Worm (Caenorhabditis elegans): Measurements from ENCODE around the gene sre-42.
A peak's percentile ranks its signal among the peaks of the same experiment; 100 is the strongest.

Gene sre-42

DNA sequence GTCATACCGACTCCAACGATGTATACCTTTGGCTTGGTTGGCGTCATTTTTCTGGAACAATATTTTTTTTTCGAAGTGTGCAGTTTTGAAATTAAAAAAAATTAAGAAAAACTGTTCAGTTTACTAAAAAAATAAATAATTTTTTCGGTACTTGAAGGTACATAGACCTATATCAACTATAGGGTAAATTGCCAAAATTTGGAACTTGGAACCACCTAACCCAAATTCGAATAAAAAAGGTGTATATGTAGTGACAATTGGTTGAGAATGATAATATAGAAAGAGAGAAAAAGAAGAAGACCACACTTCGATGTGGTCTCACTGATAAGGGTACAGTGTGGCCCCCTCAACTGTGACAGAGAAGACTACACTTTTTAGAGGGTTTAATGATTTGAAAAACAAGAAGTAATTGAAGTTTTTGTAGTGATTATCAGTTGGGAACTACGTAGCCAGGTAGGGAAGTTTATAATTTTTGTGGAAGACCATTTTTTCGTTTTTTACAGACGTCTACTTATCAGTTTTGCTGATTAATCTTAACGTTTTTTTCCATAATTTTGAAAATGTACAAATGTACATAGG lies 39.1 kb upstream of the sre-42 start, which contains the start of gene daf-22:
Gene daf-22 (minus strand): TSS at position 51 of the 579 bp plus-strand sequence.
- TF ChIP-seq elt-2 (tag; optimal IDR thresholded peaks at IDR 0.05) (peak; percentile 76), tbx-7 (tag; optimal IDR thresholded peaks at IDR 0.05) (no peak), hlh-30 (tag; optimal IDR thresholded peaks at IDR 0.05; ENCODE audit: insufficient read depth) (no peak), pag-3 (tag; optimal IDR thresholded peaks at IDR 0.05; ENCODE audit: borderline replicate concordance) (no peak), hlh-6 (tag; optimal IDR thresholded peaks at IDR 0.05) (no peak)

DNA sequence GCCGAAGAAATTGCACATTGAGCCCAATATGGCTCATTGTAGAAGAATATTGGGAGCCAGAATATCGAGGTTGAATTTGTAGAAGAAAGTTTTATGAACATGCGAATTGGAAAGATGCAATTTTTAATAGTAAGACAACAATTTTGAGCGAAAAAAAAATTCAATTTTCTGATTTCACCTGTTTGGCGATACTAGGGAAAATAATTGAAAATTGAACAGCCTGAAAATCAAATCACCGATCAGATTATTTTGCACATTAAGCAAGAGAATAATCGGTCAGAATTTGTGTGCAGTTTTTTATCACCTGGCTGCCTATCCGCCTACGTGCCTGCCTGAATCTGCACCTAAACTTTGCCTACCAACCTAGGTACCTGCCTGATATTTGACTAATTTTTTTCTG lies 33.8 kb upstream of the sre-42 start, which contains the start of gene sre-26:
Gene sre-26 (minus strand): TSS at position 101 of the 400 bp plus-strand sequence.
- no peak for TF ChIP-seq elt-4 (tag; optimal IDR thresholded peaks at IDR 0.05)
- TF ChIP-seq tbx-7 (tag; optimal IDR thresholded peaks at IDR 0.05), result no peak
- TF ChIP-seq lim-6 (tag; optimal IDR thresholded peaks at IDR 0.05), result no peak
- TF ChIP-seq pat-9 (tag; optimal IDR thresholded peaks at IDR 0.05), result no peak

DNA sequence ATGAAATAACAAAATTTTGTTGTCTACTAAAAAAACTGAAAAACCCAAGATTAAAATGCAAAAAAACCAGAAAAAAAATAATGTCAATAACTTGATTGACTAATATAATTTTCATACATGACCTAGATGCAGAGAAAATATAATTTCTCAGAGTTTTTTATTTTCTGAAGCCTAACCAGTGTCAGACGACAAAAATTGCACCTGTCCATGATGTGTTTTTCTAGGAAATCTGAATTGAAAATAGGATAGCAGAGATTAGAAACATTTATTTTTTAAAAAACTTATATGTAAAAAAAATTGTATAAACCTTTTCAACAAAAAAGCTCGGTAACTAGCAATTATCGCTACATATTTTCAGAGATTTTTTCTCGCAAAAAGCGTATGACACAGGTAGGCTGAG lies 31.3 kb upstream of the sre-42 start:
- no peak for TF ChIP-seq unc-55 (GFP tag; optimal IDR thresholded peaks at IDR 0.05)
- no peak for TF ChIP-seq ref-2 (tag; optimal IDR thresholded peaks at IDR 0.05)
- no peak for TF ChIP-seq K09A11.1 (tag; optimal IDR thresholded peaks at IDR 0.05; ENCODE audit: insufficient read depth)
- TF ChIP-seq nhr-232 (tag; optimal IDR thresholded peaks at IDR 0.05), result no peak
- TF ChIP-seq C38D4.7 (GFP tag; optimal IDR thresholded peaks at IDR 0.05), result no peak
- TF ChIP-seq sox-4 (tag; optimal IDR thresholded peaks at IDR 0.05), result no peak
- no peak for TF ChIP-seq ceh-45 (GFP tag; IDR thresholded peaks at IDR 0.05)
- TF ChIP-seq rnt-1 (tag; optimal IDR thresholded peaks at IDR 0.05), result no peak
- no peak for TF ChIP-seq zip-5 (tag; optimal IDR thresholded peaks at IDR 0.05)
- TF ChIP-seq ceh-30 (tag; optimal IDR thresholded peaks at IDR 0.05), result no peak
- no peak for TF ChIP-seq pqm-1 (tag; optimal IDR thresholded peaks at IDR 0.05)
- TF ChIP-seq K02D7.2 (tag; optimal IDR thresholded peaks at IDR 0.05), result no peak
- TF ChIP-seq unc-42 (tag; optimal IDR thresholded peaks at IDR 0.05), result no peak
- TF ChIP-seq C08G9.2 (tag; optimal IDR thresholded peaks at IDR 0.05), result no peak
- TF ChIP-seq elt-4 (tag; optimal IDR thresholded peaks at IDR 0.05), result no peak

ce11 chrII:12417514-12417913 lies 30.8 kb upstream of the sre-42 start, which contains the start of gene sre-27:
TSS of gene sre-27 (minus strand) at chrII:12417614.
- TF ChIP-seq unc-42 (tag; optimal IDR thresholded peaks at IDR 0.05), result no peak
- no peak for TF ChIP-seq ceh-30 (tag; optimal IDR thresholded peaks at IDR 0.05)
- no peak for TF ChIP-seq ceh-45 (GFP tag; IDR thresholded peaks at IDR 0.05)
- TF ChIP-seq fkh-10 (GFP tag; optimal IDR thresholded peaks at IDR 0.05), result no peak
- no peak for TF ChIP-seq ceh-9 (tag; optimal IDR thresholded peaks at IDR 0.05)
- TF ChIP-seq dmd-4 (tag; optimal IDR thresholded peaks at IDR 0.05; ENCODE audit: borderline replicate concordance), result no peak
- no peak for TF ChIP-seq tbx-7 (tag; optimal IDR thresholded peaks at IDR 0.05)
- TF ChIP-seq che-1 (tag; optimal IDR thresholded peaks at IDR 0.05), result no peak

DNA sequence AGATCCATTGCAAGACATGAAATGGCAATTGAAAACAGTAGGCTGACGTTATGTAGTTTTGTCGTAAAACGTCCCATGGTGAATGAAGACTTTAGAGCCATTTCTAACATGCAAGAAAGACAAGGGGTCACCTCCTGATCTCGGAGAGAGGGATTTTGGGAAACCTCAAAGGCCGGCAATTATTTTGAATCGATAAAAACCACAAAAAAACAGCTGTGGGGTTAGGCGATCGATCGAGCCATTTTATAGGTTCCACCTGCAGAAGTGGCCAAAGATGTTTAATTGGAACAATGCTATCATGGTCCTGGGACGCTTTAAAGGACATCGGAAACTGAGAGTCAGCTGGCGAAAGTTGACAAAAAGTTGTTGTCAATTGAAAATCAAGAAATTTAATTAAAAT lies 28.1 kb upstream of the sre-42 start, which contains the start of gene Y57A10C.11:
Gene Y57A10C.11 (minus strand): TSS at position 101 of the 400 bp plus-strand sequence.
- no peak for TF ChIP-seq ceh-30 (tag; optimal IDR thresholded peaks at IDR 0.05)
- no peak for TF ChIP-seq ceh-2 (tag; optimal IDR thresholded peaks at IDR 0.05)
- no peak for TF ChIP-seq ceh-6 (GFP tag; optimal IDR thresholded peaks at IDR 0.05)
- no peak for TF ChIP-seq nhr-232 (tag; optimal IDR thresholded peaks at IDR 0.05)

- no peak for TF ChIP-seq ceh-19 (GFP tag; optimal IDR thresholded peaks at IDR 0.05)
- no peak for TF ChIP-seq pha-2 (tag; optimal IDR thresholded peaks at IDR 0.05)
- TF ChIP-seq unc-86 (tag; optimal IDR thresholded peaks at IDR 0.05), result no peak
- TF ChIP-seq dve-1 (tag; optimal IDR thresholded peaks at IDR 0.05), result no peak
- TF ChIP-seq pat-9 (tag; optimal IDR thresholded peaks at IDR 0.05), result no peak
- TF ChIP-seq ceh-31 (tag; optimal IDR thresholded peaks at IDR 0.05), result no peak
Observed at ce11 chrII:12412417-12412816, 25.7 kb upstream of the sre-42 start, which contains the start of gene Y57A10C.1. TSS of gene Y57A10C.1 (minus strand) at chrII:12412517.

All from whole organism, late embryonic.